Fruit fly (Drosophila melanogaster) whole organism, embryonic: ENCODE data around the gene scaf6.
A peak's percentile ranks its signal among the peaks of the same experiment; 100 is the strongest.

Source experiments
- Abd-B ChIP-seq: fragments of 200-800 bp; sonication (Bioruptor generic); optimal IDR thresholded peaks from 2 replicates; lab custom pipeline; 2018; ENCODE audit warnings: missing biosample characterization, mild to moderate bottlenecking, missing genetic modification characterization, moderate library complexity
- Antp ChIP-seq: fragments of 200-800 bp; sonication (Bioruptor generic); optimal IDR thresholded peaks from 3 replicates; lab custom pipeline; 2016; ENCODE audit warnings: missing biosample characterization, missing genetic modification characterization
- Atf3 ChIP-seq: fragments of 200-800 bp; sonication (Bioruptor generic); optimal IDR thresholded peaks from 3 replicates; lab custom pipeline; 2016; ENCODE audit warnings: missing biosample characterization, missing genetic modification characterization
- CG10543 ChIP-seq: fragments of 200-800 bp; sonication (Bioruptor generic); optimal IDR thresholded peaks from 3 replicates; lab custom pipeline; 2017; ENCODE audit warnings: missing biosample characterization, mild to moderate bottlenecking, missing genetic modification characterization, moderate library complexity
- CG11247 ChIP-seq: fragments of 200-800 bp; sonication (Bioruptor generic); IDR thresholded peaks from 2 replicates; pipeline ENCODE4 v1.3.6; 2022; ENCODE audit warnings: missing biosample characterization, missing genetic modification characterization
- CG11456 ChIP-seq: fragments of 200-800 bp; sonication (Bioruptor generic); IDR thresholded peaks from 3 replicates; pipeline ENCODE4 v1.3.6; 2022; ENCODE audit warnings: missing biosample characterization, missing genetic modification characterization
- CG11723 ChIP-seq: fragments of 200-800 bp; sonication (Bioruptor generic); optimal IDR thresholded peaks from 2 replicates; lab custom pipeline; 2017; ENCODE audit warnings: missing biosample characterization, mild to moderate bottlenecking, missing genetic modification characterization
- CG14667 ChIP-seq: fragments of 200-800 bp; sonication (Bioruptor generic); IDR thresholded peaks from 2 replicates; pipeline ENCODE4 v1.3.6; 2022; ENCODE audit warnings: missing biosample characterization, missing genetic modification characterization
- CG15269 ChIP-seq: fragments of 200-800 bp; sonication (Bioruptor generic); optimal IDR thresholded peaks from 2 replicates; lab custom pipeline; 2018; ENCODE audit warnings: missing biosample characterization, mild to moderate bottlenecking, missing genetic modification characterization, moderate library complexity
- CG17829 ChIP-seq: fragments of 200-800 bp; optimal IDR thresholded peaks from 2 replicates; lab custom pipeline; 2019; ENCODE audit warnings: missing biosample characterization, mild to moderate bottlenecking, missing genetic modification characterization, moderate library complexity
- CG1832 ChIP-seq: fragments of 200-800 bp; sonication (Bioruptor generic); optimal IDR thresholded peaks from 2 replicates; lab custom pipeline; 2017; ENCODE audit warnings: missing biosample characterization, mild to moderate bottlenecking, missing genetic modification characterization, inconsistent platforms
- CG32772 ChIP-seq: fragments of 200-800 bp; sonication (Bioruptor generic); IDR thresholded peaks from 2 replicates; pipeline ENCODE4 v1.3.6; 2022; ENCODE audit warnings: missing biosample characterization, missing genetic modification characterization
- CG3726 ChIP-seq: fragments of 200-800 bp; sonication (Bioruptor generic); IDR thresholded peaks from 3 replicates; pipeline ENCODE4, ENCODE4 v1.3.6; 2022; ENCODE audit warnings: missing biosample characterization, missing genetic modification characterization
- CG3838 ChIP-seq: fragments of 200-800 bp; sonication (Bioruptor generic); optimal IDR thresholded peaks from 3 replicates; lab custom pipeline; 2016; ENCODE audit warnings: missing biosample characterization, missing genetic modification characterization
- CG4424 ChIP-seq: fragments of 200-800 bp; sonication (Bioruptor generic); optimal IDR thresholded peaks from 3 replicates; lab custom pipeline; 2016; ENCODE audit warnings: missing biosample characterization, missing genetic modification characterization
- CG4730 ChIP-seq: fragments of 200-800 bp; sonication (Bioruptor generic); IDR thresholded peaks from 2 replicates; pipeline ENCODE4 v1.3.6; 2022; ENCODE audit warnings: missing biosample characterization, missing genetic modification characterization
- CG5953 ChIP-seq: fragments of 200-800 bp; sonication (Bioruptor generic); IDR thresholded peaks from 2 replicates; pipeline ENCODE4 v1.3.6; 2022; ENCODE audit warnings: missing biosample characterization, missing genetic modification characterization
- CG6175 ChIP-seq: fragments of 200-800 bp; sonication (Bioruptor generic); IDR thresholded peaks from 3 replicates; pipeline ENCODE4 v1.3.6; 2022; ENCODE audit warnings: missing biosample characterization, missing genetic modification characterization
- CG6254 ChIP-seq: fragments of 200-800 bp; sonication (Bioruptor generic); optimal IDR thresholded peaks from 3 replicates; lab custom pipeline; 2017; ENCODE audit warnings: mild to moderate bottlenecking, missing biosample characterization, missing genetic modification reagents, missing genetic modification characterization
- CG7786 ChIP-seq: fragments of 200-800 bp; sonication (Bioruptor generic); optimal IDR thresholded peaks from 2 replicates; lab custom pipeline; 2016; ENCODE audit warnings: missing biosample characterization, missing genetic modification characterization
- CG8388 ChIP-seq: fragments of 200-800 bp; sonication (Bioruptor generic); optimal IDR thresholded peaks from 2 replicates; lab custom pipeline; 2019; ENCODE audit warnings: missing biosample characterization, mild to moderate bottlenecking, missing genetic modification characterization, moderate library complexity
- CG8765 ChIP-seq: fragments of 200-800 bp; sonication (Bioruptor generic); IDR thresholded peaks from 2 replicates; pipeline ENCODE4 v1.3.6; 2022; ENCODE audit warnings: missing biosample characterization, missing genetic modification characterization
- CG9215 ChIP-seq: fragments of 200-800 bp; sonication (Bioruptor generic); IDR thresholded peaks from 2 replicates; pipeline ENCODE4 v1.3.6; 2022; ENCODE audit warnings: missing biosample characterization, missing genetic modification characterization
- CG9876 ChIP-seq: fragments of 200-800 bp; sonication (Bioruptor generic); optimal IDR thresholded peaks from 2 replicates; lab custom pipeline; 2016; ENCODE audit warnings: missing biosample characterization, missing genetic modification characterization
- Deaf1 ChIP-seq: fragments of 200-800 bp; optimal IDR thresholded peaks from 3 replicates; lab custom pipeline; 2019; ENCODE audit warnings: missing biosample characterization, mild to moderate bottlenecking, missing genetic modification characterization, moderate library complexity
- Dip3 ChIP-seq: fragments of 200-800 bp; sonication (Bioruptor generic); optimal IDR thresholded peaks from 3 replicates; lab custom pipeline; 2016; ENCODE audit warnings: missing biosample characterization, missing genetic modification characterization
- Ets97D ChIP-seq: fragments of 200-800 bp; sonication (Bioruptor generic); optimal IDR thresholded peaks from 3 replicates; lab custom pipeline; 2016; ENCODE audit warnings: missing biosample characterization, missing genetic modification characterization
- Gsc ChIP-seq: fragments of 200-800 bp; sonication (Bioruptor generic); IDR thresholded peaks from 2 replicates; pipeline ENCODE4 v1.3.6; 2022; ENCODE audit warnings: missing biosample characterization, missing genetic modification characterization
- HLH54F ChIP-seq: fragments of 200-800 bp; sonication (Bioruptor generic); optimal IDR thresholded peaks from 3 replicates; lab custom pipeline; 2016; ENCODE audit warnings: missing biosample characterization, missing genetic modification characterization
- Ptx1 ChIP-seq: fragments of 200-800 bp; sonication (Bioruptor generic); IDR thresholded peaks from 2 replicates; pipeline ENCODE4 v1.3.6; 2022; ENCODE audit warnings: missing biosample characterization, missing genetic modification characterization
- abd-A ChIP-seq: fragments of 200-800 bp; sonication (Bioruptor generic); optimal IDR thresholded peaks from 3 replicates; lab custom pipeline; 2019; ENCODE audit warnings: missing biosample characterization, mild to moderate bottlenecking, missing genetic modification characterization, moderate library complexity
- ara ChIP-seq: fragments of 200-800 bp; sonication (Bioruptor generic); IDR thresholded peaks from 2 replicates; pipeline ENCODE4 v1.3.6; 2022; ENCODE audit warnings: missing biosample characterization, missing genetic modification characterization
- chinmo ChIP-seq: fragments of 200-800 bp; sonication (Bioruptor generic); IDR thresholded peaks from 4 replicates; pipeline ENCODE4 v1.3.6; 2022; ENCODE audit warnings: missing biosample characterization, missing genetic modification characterization; ENCODE audit not compliant: partially characterized antibody
- chn ChIP-seq: fragments of 200-800 bp; sonication (Bioruptor generic); optimal IDR thresholded peaks from 2 replicates; lab custom pipeline; 2016; ENCODE audit warnings: missing biosample characterization, missing genetic modification characterization
- cwo ChIP-seq: fragments of 200-800 bp; sonication (Bioruptor generic); optimal IDR thresholded peaks from 3 replicates; lab custom pipeline; 2017; ENCODE audit warnings: missing biosample characterization, missing genetic modification characterization, mild to moderate bottlenecking, moderate library complexity, missing genetic modification reagents
- danr ChIP-seq: fragments of 200-800 bp; sonication (Bioruptor generic); IDR thresholded peaks from 2 replicates; pipeline ENCODE4 v1.3.6; 2022; ENCODE audit warnings: missing biosample characterization, missing genetic modification characterization
- exex ChIP-seq: fragments of 200-800 bp; sonication (Bioruptor generic); optimal IDR thresholded peaks from 4 replicates; lab custom pipeline; 2018; ENCODE audit warnings: missing biosample characterization, mild to moderate bottlenecking, missing genetic modification characterization, moderate library complexity
- gce ChIP-seq: fragments of 200-800 bp; sonication (Bioruptor generic); IDR thresholded peaks from 3 replicates; pipeline ENCODE4 v1.3.6; 2022; ENCODE audit warnings: missing biosample characterization, missing genetic modification characterization
- gsb-n ChIP-seq: fragments of 200-800 bp; sonication (Bioruptor generic); optimal IDR thresholded peaks from 3 replicates; lab custom pipeline; 2018; ENCODE audit warnings: missing biosample characterization, mild to moderate bottlenecking, missing genetic modification characterization
- hb ChIP-seq: fragments of 200-800 bp; sonication (Bioruptor generic); IDR thresholded peaks from 3 replicates; pipeline ENCODE4 v1.3.6; 2022; ENCODE audit warnings: missing biosample characterization, missing genetic modification characterization; ENCODE audit not compliant: partially characterized antibody
- mld ChIP-seq: fragments of 200-800 bp; sonication (Bioruptor generic); IDR thresholded peaks from 3 replicates; pipeline ENCODE4 v1.3.6; 2022; ENCODE audit warnings: missing biosample characterization, missing genetic modification characterization; ENCODE audit not compliant: partially characterized antibody
- oc ChIP-seq: fragments of 200-800 bp; sonication (Bioruptor generic); optimal IDR thresholded peaks from 2 replicates; lab custom pipeline; 2018; ENCODE audit warnings: missing biosample characterization, mild to moderate bottlenecking, missing genetic modification characterization, moderate library complexity
- pros ChIP-seq: fragments of 200-800 bp; sonication (Bioruptor generic); optimal IDR thresholded peaks from 3 replicates; lab custom pipeline; 2019; ENCODE audit warnings: missing biosample characterization, mild to moderate bottlenecking, missing genetic modification characterization, moderate library complexity
- psq ChIP-seq: fragments of 200-800 bp; sonication (Bioruptor generic); optimal IDR thresholded peaks from 2 replicates; lab custom pipeline; 2017; ENCODE audit warnings: missing biosample characterization, missing genetic modification characterization
- ranshi ChIP-seq: fragments of 200-800 bp; sonication (Bioruptor generic); IDR thresholded peaks from 2 replicates; pipeline ENCODE4 v1.3.6; 2022; ENCODE audit warnings: missing biosample characterization, missing genetic modification characterization
- ro ChIP-seq: fragments of 200-800 bp; sonication (Bioruptor generic); IDR thresholded peaks from 2 replicates; pipeline ENCODE4 v1.3.6; 2022; ENCODE audit warnings: missing biosample characterization, missing genetic modification characterization
- row ChIP-seq: fragments of 200-800 bp; sonication (Bioruptor generic); IDR thresholded peaks from 3 replicates; pipeline ENCODE4 v1.3.6; 2022; ENCODE audit warnings: missing biosample characterization, missing genetic modification characterization
- sens ChIP-seq: fragments of 200-800 bp; sonication (Bioruptor generic); peaks from one replicate; lab custom pipeline; 2016; ENCODE audit warnings: missing biosample characterization, missing genetic modification characterization
- seq ChIP-seq: fragments of 200-800 bp; sonication (Bioruptor generic); IDR thresholded peaks from 2 replicates; pipeline ENCODE4 v1.3.6; 2022; ENCODE audit warnings: missing biosample characterization, missing genetic modification characterization
- sima ChIP-seq: fragments of 200-800 bp; sonication (Bioruptor generic); optimal IDR thresholded peaks from 2 replicates; lab custom pipeline; 2016; ENCODE audit warnings: missing biosample characterization, missing genetic modification characterization
- trem ChIP-seq: fragments of 200-800 bp; optimal IDR thresholded peaks from 3 replicates; lab custom pipeline; 2019; ENCODE audit warnings: missing biosample characterization, mild to moderate bottlenecking, missing genetic modification characterization, moderate library complexity

Gene scaf6

DNA sequence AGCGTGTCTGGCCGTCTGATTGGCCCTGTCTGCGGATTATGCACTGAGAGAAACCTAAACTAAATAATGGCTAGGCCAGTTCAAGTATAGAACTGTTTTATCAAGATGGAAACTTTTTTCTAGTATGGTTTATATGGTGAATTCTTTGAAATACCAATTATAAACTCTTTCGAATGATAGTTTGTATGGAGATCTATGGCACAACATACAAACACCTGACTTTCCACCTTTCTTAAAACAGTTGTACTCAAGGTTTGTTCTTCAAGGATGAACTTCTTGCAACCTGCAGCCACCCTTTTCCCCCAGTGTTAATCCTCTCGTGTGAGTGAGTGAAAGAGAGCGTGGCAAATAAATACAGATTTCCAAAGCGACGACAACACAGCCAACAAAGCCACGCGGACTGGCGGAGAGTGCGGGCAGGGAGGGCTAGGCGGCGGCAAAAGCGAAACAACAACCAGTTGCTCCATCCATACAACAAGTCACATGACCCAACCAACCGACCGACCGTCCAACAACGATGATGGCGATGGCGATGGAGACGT is 38.1 kb downstream of the scaf6 start (continued):
- TF ChIP-seq CG4424 (peak; percentile 85), CG11723 (GFP tag; lab: Kevin White, UChicago) (peak; percentile 74), CG17829 (peak; percentile 85), Dip3 (peak; percentile 88), cwo (peak; percentile 68), CG3726 (peak; percentile 76; the same call in 2 of the 3 replicates), seq (GFP tag; lab: Robert Waterston, UW) (peak; percentile 88), CG6175 (GFP tag; lab: Robert Waterston, UW) (peak; percentile 64; the same call in 1 of the 3 replicates), sens (peak; percentile 98), CG3838 (peak; percentile 76), Abd-B (peak; percentile 88), danr (GFP tag; lab: Robert Waterston, UW) (peak; percentile 81), trem (tag; lab: Kevin White, UChicago) (peak; percentile 23), Gsc (GFP tag; lab: Robert Waterston, UW) (peak; percentile 62), Atf3 (GFP tag; lab: Kevin White, UChicago) (peak; percentile 71), hb (GFP tag; lab: Robert Waterston, UW) (no peak), mld (GFP tag; lab: Robert Waterston, UW) (no peak), CG8388 (peak; percentile 83), abd-A (tag; lab: Kevin White, UChicago) (peak; percentile 12), gce (GFP tag; lab: Robert Waterston, UW) (peak; percentile 60; the same call in 1 of the 3 replicates), chn (GFP tag; lab: Kevin White, UChicago) (peak; percentile 87), Antp (GFP tag; lab: Kevin White, UChicago) (peak; percentile 92), CG1832 (GFP tag; lab: Kevin White, UChicago) (peak; percentile 28), psq (GFP tag; lab: Kevin White, UChicago) (no peak), Deaf1 (tag; lab: Kevin White, UChicago) (peak; percentile 64), CG10543 (GFP tag; lab: Kevin White, UChicago) (peak; percentile 67), ara (peak; percentile 31; the same call in 1 of the 2 replicates), pros (GFP tag; lab: Kevin White, UChicago) (no peak), gsb-n (peak; percentile 63), CG7786 (peak; percentile 90), row (GFP tag; lab: Robert Waterston, UW) (peak; percentile 83), CG6254 (GFP tag; lab: Kevin White, UChicago) (peak; percentile 37), CG4730 (GFP tag; lab: Robert Waterston, UW) (peak; percentile 83), CG14667 (GFP tag; lab: Robert Waterston, UW) (peak; percentile 76), CG11247 (GFP tag; lab: Robert Waterston, UW) (peak; percentile 33; the same call in 1 of the 2 replicates), exex (tag; lab: Kevin White, UChicago) (no peak), sima (peak; percentile 77), CG11456 (GFP tag; lab: Robert Waterston, UW) (peak; percentile 71), chinmo (GFP tag; lab: Robert Waterston, UW) (0 out of 4 replicates have a peak, but pooled peaks have one; percentile 28), CG15269 (tag; lab: Kevin White, UChicago) (peak; percentile 92), CG9215 (peak; percentile 82), ro (GFP tag; lab: Robert Waterston, UW) (peak; percentile 51; the same call in 1 of the 2 replicates), CG32772 (GFP tag; lab: Robert Waterston, UW) (peak; percentile 78), Ptx1 (GFP tag; lab: Robert Waterston, UW) (peak; percentile 90), CG8765 (GFP tag; lab: Robert Waterston, UW) (0 out of 2 replicates have a peak, but pooled peaks have one; percentile 25), Ets97D (GFP tag; lab: Kevin White, UChicago) (peak; percentile 55), oc (tag; lab: Kevin White, UChicago) (peak; percentile 50), HLH54F (peak; percentile 89), CG9876 (GFP tag; lab: Kevin White, UChicago) (peak; percentile 83), ranshi (GFP tag; lab: Robert Waterston, UW) (peak; percentile 83), CG5953 (GFP tag; lab: Robert Waterston, UW) (peak; percentile 72)
